Worm (Caenorhabditis elegans) whole organism, L4 larva: ENCODE results near the gene ZK637.15.

Experiments
- F10B5.3 ChIP-seq: sonication (generic microtip); optimal IDR thresholded peaks from 2 replicates; lab custom pipeline; 2016; ENCODE audit warnings: mild to moderate bottlenecking, missing genetic modification characterization, missing compliant biosample characterization
- F37D6.2 ChIP-seq: sonication (generic microtip); optimal IDR thresholded peaks from 2 replicates; lab custom pipeline; 2016; ENCODE audit warnings: mild to moderate bottlenecking, missing genetic modification characterization, missing compliant biosample characterization
- F44E2.7 ChIP-seq: fragments of 200-800 bp; sonication (Bioruptor generic); IDR thresholded peaks from 2 replicates; pipeline ENCODE4 v2.1.2; 2022; ENCODE audit warnings: missing genetic modification characterization, missing compliant biosample characterization
- F49E8.2 ChIP-seq: sonication (generic microtip); optimal IDR thresholded peaks from 2 replicates; lab custom pipeline; 2016; ENCODE audit warnings: missing compliant biosample characterization, mild to moderate bottlenecking, missing genetic modification characterization, borderline replicate concordance
- T26A8.4 ChIP-seq: fragments of 200-800 bp; sonication (Bioruptor generic); IDR thresholded peaks from 2 replicates; pipeline ENCODE4 v1.3.6; 2022; ENCODE audit warnings: missing genetic modification characterization, missing compliant biosample characterization
- ZK546.5 ChIP-seq, 2 experiments: sonication (generic microtip); optimal IDR thresholded peaks; 2 replicates each; lab custom pipeline; 2017; ENCODE audit warnings: missing biosample characterization in 2 of 2, missing genetic modification characterization in 2 of 2
- ama-1 ChIP-seq: fragments of 150-350 bp; optimal IDR thresholded peaks from 2 replicates; lab custom pipeline; 2014; ENCODE audit warnings: inconsistent platforms, mixed read lengths
- ceh-44 ChIP-seq: fragments of 200-800 bp; sonication (Bioruptor generic); IDR thresholded peaks from 2 replicates; pipeline ENCODE4 v1.3.6; 2022; ENCODE audit warnings: missing genetic modification reagents, missing genetic modification characterization, missing compliant biosample characterization
- ceh-82 ChIP-seq: sonication (generic microtip); optimal IDR thresholded peaks from 2 replicates; lab custom pipeline; 2017; ENCODE audit warnings: missing biosample characterization, missing genetic modification characterization
- ctbp-1 ChIP-seq: fragments of 200-800 bp; sonication (Bioruptor generic); IDR thresholded peaks from 2 replicates; pipeline ENCODE4 v1.3.6; 2022; ENCODE audit warnings: missing genetic modification reagents, missing genetic modification characterization, missing compliant biosample characterization
- dmd-8 ChIP-seq: fragments of 200-800 bp; sonication (Bioruptor generic); IDR thresholded peaks from 2 replicates; pipeline ENCODE4 v1.3.6; 2022; ENCODE audit warnings: missing genetic modification characterization, missing compliant biosample characterization
- dmd-9 ChIP-seq: fragments of 200-800 bp; sonication (Bioruptor generic); IDR thresholded peaks from 2 replicates; pipeline ENCODE4 v1.3.6; 2022; ENCODE audit warnings: missing genetic modification reagents, missing genetic modification characterization, missing compliant biosample characterization
- dpl-1 ChIP-seq: fragments of 150-350 bp; optimal IDR thresholded peaks from 2 replicates; lab custom pipeline; 2014; ENCODE audit warnings: missing biosample characterization, missing genetic modification reagents, missing genetic modification characterization
- duxl-1 ChIP-seq: sonication (generic microtip); optimal IDR thresholded peaks from 2 replicates; lab custom pipeline; 2016; ENCODE audit warnings: mild to moderate bottlenecking, missing genetic modification characterization, moderate library complexity, missing compliant biosample characterization; ENCODE audit not compliant: poor library complexity
- dve-1 ChIP-seq: sonication (generic microtip); optimal IDR thresholded peaks from 2 replicates; lab custom pipeline; 2017; ENCODE audit warnings: antibody characterized with exemption, mild to moderate bottlenecking, missing genetic modification characterization, missing compliant biosample characterization; ENCODE audit not compliant: insufficient read depth
- hlh-11 ChIP-seq: fragments of 200-800 bp; sonication (Bioruptor generic); optimal IDR thresholded peaks from 2 replicates; lab custom pipeline; 2018; ENCODE audit warnings: mild to moderate bottlenecking, missing genetic modification characterization, missing compliant biosample characterization
- lim-7 ChIP-seq: fragments of 200-800 bp; sonication (Bioruptor generic); IDR thresholded peaks from 2 replicates; pipeline ENCODE4 v1.3.6; 2022; ENCODE audit warnings: missing genetic modification characterization, missing compliant biosample characterization
- lin-1 ChIP-seq: fragments of 200-800 bp; sonication (Bioruptor generic); IDR thresholded peaks from 2 replicates; pipeline ENCODE4 v1.3.6; 2022; ENCODE audit warnings: missing genetic modification reagents, missing genetic modification characterization, missing compliant biosample characterization
- lin-13 ChIP-seq: fragments of 150-350 bp; optimal IDR thresholded peaks from 2 replicates; lab custom pipeline; 2014; ENCODE audit warnings: missing biosample characterization, missing genetic modification reagents, missing genetic modification characterization
- lin-15B ChIP-seq: fragments of 150-350 bp; sonication (generic microtip); optimal IDR thresholded peaks from 3 replicates; lab custom pipeline; 2014; ENCODE audit warnings: missing biosample characterization, missing genetic modification characterization
- lsy-2 ChIP-seq, 2 experiments: fragments of 150-350 bp in 1 of 2; sonication (generic microtip) in 1 of 2; optimal IDR thresholded peaks; 2 replicates each; lab custom pipeline; 2014 to 2017; ENCODE audit warnings: missing biosample characterization in 2 of 2, missing genetic modification characterization in 2 of 2
- mdt-29 ChIP-seq: fragments of 200-800 bp; sonication (Bioruptor generic); IDR thresholded peaks from 2 replicates; pipeline ENCODE4 v1.3.6; 2022; ENCODE audit warnings: missing genetic modification reagents, missing genetic modification characterization, missing compliant biosample characterization
- mep-1 ChIP-seq: fragments of 150-350 bp; sonication (generic microtip); optimal IDR thresholded peaks from 3 replicates; lab custom pipeline; 2014; ENCODE audit warnings: missing biosample characterization, missing genetic modification characterization
- mxl-3 ChIP-seq: fragments of 200-800 bp; sonication (Bioruptor generic); optimal IDR thresholded peaks from 2 replicates; lab custom pipeline; 2018; ENCODE audit warnings: mild to moderate bottlenecking, missing genetic modification characterization, missing compliant biosample characterization
- nhr-10 ChIP-seq: fragments of 150-350 bp; optimal IDR thresholded peaks from 2 replicates; lab custom pipeline; 2014; ENCODE audit warnings: missing biosample characterization, missing genetic modification characterization
- nhr-111 ChIP-seq: fragments of 200-800 bp; sonication (Bioruptor generic); optimal IDR thresholded peaks from 2 replicates; lab custom pipeline; 2018; ENCODE audit warnings: mild to moderate bottlenecking, missing genetic modification characterization, missing compliant biosample characterization
- nhr-237 ChIP-seq: sonication (generic microtip); optimal IDR thresholded peaks from 2 replicates; lab custom pipeline; 2017; ENCODE audit warnings: missing biosample characterization, missing genetic modification characterization
- nhr-28 ChIP-seq: fragments of 150-350 bp; optimal IDR thresholded peaks from 2 replicates; lab custom pipeline; 2014; ENCODE audit warnings: missing biosample characterization, missing genetic modification characterization
- nhr-42 ChIP-seq: fragments of 200-800 bp; sonication (Bioruptor generic); IDR thresholded peaks from 2 replicates; pipeline ENCODE4 v1.3.6; 2022; ENCODE audit warnings: missing genetic modification characterization, missing compliant biosample characterization
- nhr-77 ChIP-seq: fragments of 150-350 bp; optimal IDR thresholded peaks from 2 replicates; lab custom pipeline; 2014; ENCODE audit warnings: missing biosample characterization, missing genetic modification characterization
- php-3 ChIP-seq: fragments of 200-800 bp; sonication (Bioruptor generic); IDR thresholded peaks from 2 replicates; pipeline ENCODE4 v1.3.6; 2022; ENCODE audit warnings: missing genetic modification reagents, missing genetic modification characterization, missing compliant biosample characterization
- set-16 ChIP-seq: fragments of 200-800 bp; sonication (Bioruptor generic); IDR thresholded peaks from 2 replicates; pipeline ENCODE4 v1.3.6; 2022; ENCODE audit warnings: missing genetic modification reagents, missing genetic modification characterization, missing compliant biosample characterization
- skn-1 ChIP-seq: fragments of 150-350 bp; optimal IDR thresholded peaks from 2 replicates; lab custom pipeline; 2014; ENCODE audit warnings: missing biosample characterization, missing genetic modification characterization
- snpc-1.2 ChIP-seq: fragments of 200-800 bp; sonication (Bioruptor generic); IDR thresholded peaks from 2 replicates; pipeline ENCODE4 v1.3.6; 2022; ENCODE audit warnings: missing genetic modification reagents, missing genetic modification characterization, missing compliant biosample characterization
- unc-130 ChIP-seq: sonication (generic microtip); optimal IDR thresholded peaks from 2 replicates; lab custom pipeline; 2016; ENCODE audit warnings: missing genetic modification reagents, missing genetic modification characterization, missing compliant biosample characterization
- vab-7 ChIP-seq: fragments of 200-800 bp; sonication (Bioruptor generic); IDR thresholded peaks from 2 replicates; pipeline ENCODE4 v1.3.6; 2022; ENCODE audit warnings: missing genetic modification reagents, missing genetic modification characterization, missing compliant biosample characterization
- zfp-3 ChIP-seq: fragments of 200-800 bp; sonication (Bioruptor generic); conservative IDR thresholded peaks from 2 replicates; pipeline ENCODE4 v1.3.6; 2022; ENCODE audit warnings: missing genetic modification reagents, missing genetic modification characterization, missing compliant biosample characterization
- zip-2 ChIP-seq: fragments of 150-350 bp; optimal IDR thresholded peaks from 2 replicates; lab custom pipeline; 2014; ENCODE audit warnings: missing biosample characterization, missing genetic modification characterization
- ztf-7 ChIP-seq: fragments of 150-350 bp; optimal IDR thresholded peaks from 2 replicates; lab custom pipeline; 2014; ENCODE audit warnings: missing biosample characterization, missing genetic modification characterization

The ZK637.15 gene

ce11 chrIII:8888956-8889355, 30.9 kb upstream of the ZK637.15 start, which contains the start of gene ZK637.14 (continued):
- TF ChIP-seq dve-1 (tag; lab: Kevin White, UChicago) (peak; percentile 69), skn-1 (no peak), nhr-42 (GFP tag; lab: Robert Waterston, UW) (no peak), lsy-2 (tag; optimal IDR thresholded peaks at IDR 0.05; lab: Kevin White, UChicago) (peak; percentile 16 to 81), ama-1 (no peak), mep-1 (tag; lab: Kevin White, UChicago) (peak; percentile 59), nhr-28 (tag; lab: Kevin White, UChicago) (no peak), zip-2 (tag; lab: Kevin White, UChicago) (no peak), nhr-111 (GFP tag; lab: Kevin White, UChicago) (no peak), F49E8.2 (tag; lab: Kevin White, UChicago) (no peak), lin-13 (GFP tag; lab: Kevin White, UChicago) (peak; percentile 25), set-16 (no peak), hlh-11 (tag; lab: Kevin White, UChicago) (peak; percentile 51), zfp-3 (GFP tag; lab: Robert Waterston, UW) (no peak), F10B5.3 (tag; lab: Kevin White, UChicago) (no peak), ceh-82 (tag; lab: Kevin White, UChicago) (no peak), T26A8.4 (GFP tag; lab: Robert Waterston, UW) (no peak), ctbp-1 (GFP tag; lab: Robert Waterston, UW) (no peak), unc-130 (GFP tag; lab: Kevin White, UChicago) (no peak), dmd-8 (GFP tag; lab: Robert Waterston, UW) (no peak), nhr-77 (tag; lab: Kevin White, UChicago) (no peak), snpc-1.2 (GFP tag; lab: Robert Waterston, UW) (no peak)

- no peak for TF ChIP-seq ceh-44 (GFP tag; lab: Robert Waterston, UW)
- TF ChIP-seq lin-1 (GFP tag; lab: Robert Waterston, UW) = no peak
- TF ChIP-seq lim-7 (GFP tag; lab: Robert Waterston, UW) = no peak
- no peak for TF ChIP-seq dve-1 (tag; lab: Kevin White, UChicago)
- TF ChIP-seq dmd-8 (GFP tag; lab: Robert Waterston, UW) = no peak
- TF ChIP-seq F37D6.2 (tag; lab: Kevin White, UChicago) = no peak
- TF ChIP-seq duxl-1 (tag; lab: Kevin White, UChicago) = no peak
- TF ChIP-seq nhr-77 (tag; lab: Kevin White, UChicago) = no peak
- TF ChIP-seq mxl-3 (GFP tag; lab: Kevin White, UChicago) = no peak
- no peak for TF ChIP-seq dmd-9 (GFP tag; lab: Robert Waterston, UW)
- TF ChIP-seq lin-15B (tag; lab: Kevin White, UChicago) = no peak
- no peak for TF ChIP-seq php-3 (GFP tag; lab: Robert Waterston, UW)
- no peak for TF ChIP-seq vab-7
These were observed 30.0 kb upstream of the ZK637.15 start, which contains the start of gene lnkn-1 for ce11 chrIII:8889931-8890330. lnkn-1 (plus strand) TSS chrIII:8890231.

ce11 chrIII:8893464-8893863, 26.4 kb upstream of the ZK637.15 start, which contains the start of gene ZK637.4:
ZK637.4 (plus strand) TSS chrIII:8893764.
- TF ChIP-seq dpl-1 (GFP tag; lab: Kevin White, UChicago) = no peak
- no peak for TF ChIP-seq nhr-10 (tag; lab: Kevin White, UChicago)
- no peak for TF ChIP-seq F44E2.7 (GFP tag; lab: Robert Waterston, UW)
- TF ChIP-seq lin-1 (GFP tag; lab: Robert Waterston, UW) = no peak
- no peak for TF ChIP-seq ztf-7 (tag; lab: Kevin White, UChicago)
- no peak for TF ChIP-seq lin-15B (tag; lab: Kevin White, UChicago)
- TF ChIP-seq ceh-82 (tag; lab: Kevin White, UChicago) = no peak
- TF ChIP-seq nhr-237 (tag; lab: Kevin White, UChicago) = no peak
- no peak for TF ChIP-seq mdt-29 (GFP tag; lab: Robert Waterston, UW)
- TF ChIP-seq ZK546.5 (tag; optimal IDR thresholded peaks at IDR 0.05; lab: Kevin White, UChicago) = no peak
- TF ChIP-seq lin-13 (GFP tag; lab: Kevin White, UChicago) = no peak
